Fruit fly (Drosophila melanogaster): ENCODE data around the gene Sarm.
A peak's percentile ranks its signal among the peaks of the same experiment; 100 is the strongest.

Gene Sarm

dm6 chr3L:8096106-8096558 lies 32.5 kb downstream of the Sarm start (continued):
- peak; percentile 88 for TF ChIP-seq CG14667 (GFP tag; IDR thresholded peaks at IDR 0.05)
- TF ChIP-seq ERR (GFP tag; optimal IDR thresholded peaks at IDR 0.05), result peak; percentile 75
- no peak for TF ChIP-seq HLH4C (GFP tag; IDR thresholded peaks at IDR 0.05; ENCODE audit: partially characterized antibody)
- TF ChIP-seq CG1024 (GFP tag; IDR thresholded peaks at IDR 0.05), result peak; percentile 59
- peak; percentile 98 for TF ChIP-seq gem (tag; optimal IDR thresholded peaks at IDR 0.05)
- TF ChIP-seq CG3726 (GFP tag; IDR thresholded peaks at IDR 0.05), result peak; percentile 85; the same call in 2 of the 3 replicates
- peak; percentile 81 for TF ChIP-seq CG7786 (GFP tag; optimal IDR thresholded peaks at IDR 0.05)
- TF ChIP-seq CG12744 (GFP tag; optimal IDR thresholded peaks at IDR 0.05), result peak; percentile 75
- TF ChIP-seq Max (GFP tag; optimal IDR thresholded peaks at IDR 0.05), result peak; percentile 94
- TF ChIP-seq CG12391 (tag; optimal IDR thresholded peaks at IDR 0.05), result peak; percentile 95
- peak; percentile 94 for TF ChIP-seq CG6683 (GFP tag; optimal IDR thresholded peaks at IDR 0.05)
- TF ChIP-seq CG34224 (GFP tag; IDR thresholded peaks at IDR 0.05; ENCODE audit: partially characterized antibody), result no peak
- peak; percentile 87 for TF ChIP-seq Dip3 (GFP tag; optimal IDR thresholded peaks at IDR 0.05)
- TF ChIP-seq hkb (optimal IDR thresholded peaks at IDR 0.05), result no peak
- peak; percentile 96 for TF ChIP-seq hkb (GFP tag; IDR thresholded peaks at IDR 0.05)
- peak; percentile 24 for TF ChIP-seq fd64A (GFP tag; optimal IDR thresholded peaks at IDR 0.05)
- TF ChIP-seq grn (GFP tag; optimal IDR thresholded peaks at IDR 0.05), result peak; percentile 33
- TF ChIP-seq schlank (tag; optimal IDR thresholded peaks at IDR 0.05), result peak; percentile 90
- peak; percentile 69 for TF ChIP-seq gcm2 (GFP tag; optimal IDR thresholded peaks at IDR 0.05)
- peak; percentile 85 for TF ChIP-seq H15 (GFP tag; IDR thresholded peaks at IDR 0.05)
- TF ChIP-seq CG13296 (GFP tag; optimal IDR thresholded peaks at IDR 0.05), result peak; percentile 97
- peak; percentile 91 for TF ChIP-seq E2f1 (GFP tag; IDR thresholded peaks at IDR 0.05)
- peak; percentile 56 for TF ChIP-seq abd-A (tag; optimal IDR thresholded peaks at IDR 0.05)
- TF ChIP-seq Dfd (GFP tag; optimal IDR thresholded peaks at IDR 0.05), result no peak
- peak; percentile 61 for TF ChIP-seq MTF-1 (GFP tag; optimal IDR thresholded peaks at IDR 0.05; ENCODE audit: borderline replicate concordance)
- peak; percentile 84 for TF ChIP-seq ssp (GFP tag; IDR thresholded peaks at IDR 0.05)
- TF ChIP-seq CG5953 (GFP tag; IDR thresholded peaks at IDR 0.05), result peak; percentile 69
- TF ChIP-seq CG3065 (GFP tag; optimal IDR thresholded peaks at IDR 0.05), result peak; percentile 82
- peak; percentile 78; the same call in 2 of the 3 replicates for TF ChIP-seq ken (GFP tag; IDR thresholded peaks at IDR 0.05)
- TF ChIP-seq Taf1 (GFP tag; IDR thresholded peaks at IDR 0.05), result peak; percentile 88
- no peak for TF ChIP-seq dati (GFP tag; IDR thresholded peaks at IDR 0.05)
- peak; percentile 94 for TF ChIP-seq CG13624 (GFP tag; optimal IDR thresholded peaks at IDR 0.05)
- TF ChIP-seq CG15011 (GFP tag; optimal IDR thresholded peaks at IDR 0.05), result peak; percentile 92
- peak; percentile 96 for TF ChIP-seq Ets65A (GFP tag)
- peak; percentile 81 for TF ChIP-seq CG7987 (GFP tag; optimal IDR thresholded peaks at IDR 0.05)
- no peak for TF ChIP-seq amos (GFP tag; IDR thresholded peaks at IDR 0.05; ENCODE audit: partially characterized antibody)
- TF ChIP-seq CG4707 (GFP tag; optimal IDR thresholded peaks at IDR 0.05), result peak; percentile 31
- TF ChIP-seq CG12104 (GFP tag; optimal IDR thresholded peaks at IDR 0.05), result peak; percentile 95
- peak; percentile 97 for TF ChIP-seq bcd (GFP tag; optimal IDR thresholded peaks at IDR 0.05)
- peak; percentile 88 for TF ChIP-seq ATbp (GFP tag; optimal IDR thresholded peaks at IDR 0.05)
- TF ChIP-seq CG2202 (tag; optimal IDR thresholded peaks at IDR 0.05), result peak; percentile 23
- no peak for TF ChIP-seq CG6791 (GFP tag; IDR thresholded peaks at IDR 0.05; ENCODE audit: partially characterized antibody)
- TF ChIP-seq Abd-B (GFP tag; optimal IDR thresholded peaks at IDR 0.05), result peak; percentile 79
- TF ChIP-seq CG32532 (GFP tag; IDR thresholded peaks at IDR 0.05), result peak; percentile 98
- peak; percentile 97 for TF ChIP-seq fd3F (GFP tag; optimal IDR thresholded peaks at IDR 0.05)
- peak; percentile 55 for TF ChIP-seq Gsc (GFP tag; IDR thresholded peaks at IDR 0.05)
- TF ChIP-seq her (GFP tag; optimal IDR thresholded peaks at IDR 0.05), result peak; percentile 71
- peak; percentile 92 for TF ChIP-seq run (tag; optimal IDR thresholded peaks at IDR 0.05)
- peak; percentile 97 for TF ChIP-seq PHDP (tag; optimal IDR thresholded peaks at IDR 0.05)
- TF ChIP-seq Stat92E (GFP tag; optimal IDR thresholded peaks at IDR 0.05), result peak in 1 of 3 experiments; percentile 83
- no peak for TF ChIP-seq CG8478 (optimal IDR thresholded peaks at IDR 0.05)

Data from whole organism, embryonic.